Worm (Caenorhabditis elegans): ENCODE measurements around the gene F54D12.2.

- TF ChIP-seq zag-1 (tag; optimal IDR thresholded peaks at IDR 0.05), result no peak
- TF ChIP-seq elt-3 (tag; optimal IDR thresholded peaks at IDR 0.05), result no peak
- TF ChIP-seq pqm-1 (tag; optimal IDR thresholded peaks at IDR 0.05), result peak; percentile 74
- no peak for TF ChIP-seq nhr-20 (tag; optimal IDR thresholded peaks at IDR 0.05)
- TF ChIP-seq nhr-71 (tag; optimal IDR thresholded peaks at IDR 0.05), result no peak
- TF ChIP-seq zip-4 (GFP tag; optimal IDR thresholded peaks at IDR 0.05), result no peak
- TF ChIP-seq unc-62 (GFP tag; optimal IDR thresholded peaks at IDR 0.05), result no peak
- no peak for TF ChIP-seq ces-1 (GFP tag; optimal IDR thresholded peaks at IDR 0.05)
- no peak for TF ChIP-seq fkh-10 (GFP tag; optimal IDR thresholded peaks at IDR 0.05)
- peak; percentile 3 for TF ChIP-seq nhr-90 (tag; optimal IDR thresholded peaks at IDR 0.05; ENCODE audit: poor library complexity)
- TF ChIP-seq ztf-4 (tag; optimal IDR thresholded peaks at IDR 0.05), result no peak
- no peak for TF ChIP-seq lin-35 (GFP tag; optimal IDR thresholded peaks at IDR 0.05)
- TF ChIP-seq ama-1 (optimal IDR thresholded peaks at IDR 0.05), result no peak
These were observed 12.0 kb upstream of the F54D12.2 start, which contains the start of gene aat-7 for ce11 chrII:1386478-1386877.

Measured in whole organism, L1 larva.